Fruit fly (Drosophila melanogaster) whole organism, adult: Measurements from ENCODE around the gene Boh2.

Experiments
- CG11617 ChIP-seq: fragments of 200-800 bp; sonication (Bioruptor generic); optimal IDR thresholded peaks from 2 replicates; lab custom pipeline; 2017; ENCODE audit warnings: mild to moderate bottlenecking, missing biosample characterization, missing genetic modification reagents, missing genetic modification characterization
- CG12768 ChIP-seq: fragments of 200-800 bp; sonication (Bioruptor generic); optimal IDR thresholded peaks from 2 replicates; lab custom pipeline; 2017; ENCODE audit warnings: missing biosample characterization, missing genetic modification characterization, mild to moderate bottlenecking, moderate library complexity, missing genetic modification reagents
- CG14711 ChIP-seq: fragments of 200-800 bp; sonication (Bioruptor generic); optimal IDR thresholded peaks from 2 replicates; lab custom pipeline; 2018; ENCODE audit warnings: missing biosample characterization, mild to moderate bottlenecking, missing genetic modification characterization, moderate library complexity
- CG1620 ChIP-seq: fragments of 200-800 bp; sonication (Bioruptor generic); optimal IDR thresholded peaks from 2 replicates; lab custom pipeline; 2016; ENCODE audit warnings: missing biosample characterization, missing genetic modification characterization
- CG33017 ChIP-seq: fragments of 200-800 bp; sonication (Bioruptor generic); optimal IDR thresholded peaks from 2 replicates; lab custom pipeline; 2018; ENCODE audit warnings: missing biosample characterization, mild to moderate bottlenecking, missing genetic modification characterization, moderate library complexity
- CG5204 ChIP-seq: fragments of 200-800 bp; sonication (Bioruptor generic); optimal IDR thresholded peaks from 2 replicates; lab custom pipeline; 2016; ENCODE audit warnings: missing biosample characterization, missing genetic modification characterization
- CG7045 ChIP-seq: fragments of 200-800 bp; sonication (Bioruptor generic); optimal IDR thresholded peaks from 2 replicates; lab custom pipeline; 2017; ENCODE audit warnings: missing biosample characterization, mild to moderate bottlenecking, missing genetic modification characterization
- CG7101 ChIP-seq: fragments of 200-800 bp; sonication (Bioruptor generic); optimal IDR thresholded peaks from 2 replicates; lab custom pipeline; 2018; ENCODE audit warnings: missing biosample characterization, mild to moderate bottlenecking, missing genetic modification characterization, moderate library complexity
- Clk ChIP-seq: fragments of 200-800 bp; sonication (Bioruptor generic); optimal IDR thresholded peaks from 2 replicates; lab custom pipeline; 2017; ENCODE audit warnings: missing biosample characterization, missing genetic modification characterization
- Crg-1 ChIP-seq: fragments of 200-800 bp; sonication (Bioruptor generic); optimal IDR thresholded peaks from 2 replicates; lab custom pipeline; 2016; ENCODE audit warnings: missing biosample characterization, missing genetic modification characterization
- Hr96 ChIP-seq: fragments of 200-800 bp; sonication (Bioruptor generic); optimal IDR thresholded peaks from 2 replicates; lab custom pipeline; 2016; ENCODE audit warnings: missing biosample characterization, missing genetic modification characterization
- Mnt ChIP-seq: fragments of 200-800 bp; sonication (Bioruptor generic); optimal IDR thresholded peaks from 2 replicates; lab custom pipeline; 2016; ENCODE audit warnings: missing biosample characterization, mild to moderate bottlenecking, missing genetic modification characterization
- bab1 ChIP-seq: fragments of 200-800 bp; sonication (Bioruptor generic); optimal IDR thresholded peaks from 3 replicates; lab custom pipeline; 2019; ENCODE audit warnings: missing biosample characterization, mild to moderate bottlenecking, missing genetic modification characterization, moderate library complexity
- cic ChIP-seq: fragments of 200-800 bp; sonication (Bioruptor generic); optimal IDR thresholded peaks from 2 replicates; lab custom pipeline; 2017; ENCODE audit warnings: missing biosample characterization, mild to moderate bottlenecking, missing genetic modification characterization, moderate library complexity
- cnc ChIP-seq, 2 experiments: fragments of >200 bp; optimal IDR thresholded peaks; 2 replicates each; lab custom pipeline; 2017
- kay ChIP-seq: fragments of 200-800 bp; sonication (Bioruptor generic); peaks from one replicate; lab custom pipeline; 2016; ENCODE audit warnings: missing biosample characterization, missing genetic modification characterization, borderline replicate concordance
- ovo ChIP-seq: fragments of 200-800 bp; sonication (Bioruptor generic); optimal IDR thresholded peaks from 2 replicates; lab custom pipeline; 2016; ENCODE audit warnings: missing biosample characterization, missing genetic modification characterization
- pad ChIP-seq: fragments of 200-800 bp; sonication (Bioruptor generic); optimal IDR thresholded peaks from 3 replicates; lab custom pipeline; 2017; ENCODE audit warnings: missing biosample characterization, missing genetic modification characterization, mild to moderate bottlenecking, moderate library complexity, missing genetic modification reagents
- tj ChIP-seq: fragments of 200-800 bp; sonication (Bioruptor generic); optimal IDR thresholded peaks from 3 replicates; lab custom pipeline; 2017; ENCODE audit warnings: missing biosample characterization, mild to moderate bottlenecking, missing genetic modification characterization, moderate library complexity
- toe ChIP-seq: fragments of 200-800 bp; sonication (Bioruptor generic); optimal IDR thresholded peaks from 2 replicates; lab custom pipeline; 2016; ENCODE audit warnings: missing biosample characterization, missing genetic modification characterization

Gene Boh2

DNA sequence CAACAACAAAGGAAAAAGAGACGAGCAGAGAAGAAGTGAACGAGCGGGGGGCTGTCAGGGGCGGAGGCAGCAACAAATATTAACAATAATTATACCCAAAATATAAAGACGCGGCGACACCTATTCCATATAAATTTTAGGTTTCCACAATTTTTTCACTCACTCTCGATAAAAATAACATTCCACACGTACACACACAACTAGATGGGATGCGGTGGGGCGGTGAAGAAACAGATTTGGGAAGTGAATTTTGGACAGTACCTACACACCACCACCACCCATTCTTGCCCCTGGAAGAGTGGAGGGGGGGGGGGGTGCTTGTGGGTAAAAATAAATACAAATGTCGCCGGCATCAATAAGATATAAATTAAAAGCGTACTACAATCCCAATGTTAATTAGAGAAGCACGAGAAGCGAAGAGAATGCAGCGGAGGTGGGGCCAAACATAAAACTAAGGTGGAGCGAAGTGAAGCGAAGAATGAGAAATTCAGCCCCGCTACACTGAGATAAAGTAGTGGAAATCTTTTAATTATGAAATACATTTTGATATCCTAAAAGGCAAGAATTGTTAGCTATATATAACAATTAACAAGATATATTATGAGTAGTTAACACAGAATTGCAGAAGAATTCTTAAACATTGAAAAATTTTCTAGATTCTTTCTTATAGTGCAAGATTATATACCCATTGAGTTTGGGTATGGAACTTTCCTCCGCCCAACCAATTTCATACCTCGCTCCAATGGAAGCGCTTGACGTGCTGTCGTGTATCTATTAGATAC is 29.9 kb downstream of the Boh2 start:
- TF ChIP-seq toe (GFP tag; lab: Kevin White, UChicago) (no peak), kay (GFP tag; lab: Kevin White, UChicago) (peak; percentile 1), CG7101 (tag; lab: Kevin White, UChicago) (no peak), tj (no peak)

DNA sequence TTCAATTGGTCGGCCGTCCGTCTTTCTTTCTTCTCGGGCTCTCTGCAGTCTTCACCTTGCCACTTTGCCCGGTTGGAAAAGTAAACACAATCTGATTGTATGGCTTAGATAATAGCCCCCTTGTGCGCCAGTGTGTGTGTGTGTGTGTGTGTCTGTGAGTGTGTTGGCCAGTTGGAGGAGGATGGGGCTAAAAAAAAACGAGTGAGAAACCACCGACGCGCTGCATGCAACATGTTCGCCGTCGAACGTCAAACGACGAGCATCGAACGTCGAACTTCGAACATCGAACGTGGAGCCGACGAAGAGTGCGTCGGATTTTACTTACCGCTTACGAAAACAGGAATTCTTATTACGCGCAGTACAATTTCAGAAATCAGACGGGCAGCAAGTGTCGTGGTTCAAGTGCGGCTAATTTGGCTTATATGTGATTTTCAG is 31.5 kb downstream of the Boh2 start, which contains the start of gene ab:
TSS of gene ab (plus strand) at position 355 of the 435 bp plus-strand sequence.
- no peak for TF ChIP-seq Mnt (GFP tag; lab: Kevin White, UChicago)
- TF ChIP-seq CG7101 (tag; lab: Kevin White, UChicago): no peak
- no peak for TF ChIP-seq CG12768 (GFP tag; lab: Kevin White, UChicago)
- no peak for TF ChIP-seq CG5204 (GFP tag; lab: Kevin White, UChicago)
- TF ChIP-seq cnc (optimal IDR thresholded peaks at IDR 0.05; lab: Kevin White, UChicago): no peak
- TF ChIP-seq toe (GFP tag; lab: Kevin White, UChicago): no peak
- no peak for TF ChIP-seq bab1 (GFP tag; lab: Kevin White, UChicago)
- no peak for TF ChIP-seq cic
- TF ChIP-seq Clk (GFP tag; lab: Kevin White, UChicago): no peak
- TF ChIP-seq CG14711 (tag; lab: Kevin White, UChicago): no peak
- no peak for TF ChIP-seq Crg-1
- TF ChIP-seq pad: no peak
- TF ChIP-seq CG33017 (tag; lab: Kevin White, UChicago): no peak
- no peak for TF ChIP-seq CG7045 (GFP tag; lab: Kevin White, UChicago)
- no peak for TF ChIP-seq Hr96
- TF ChIP-seq CG1620 (GFP tag; lab: Kevin White, UChicago): no peak
- no peak for TF ChIP-seq ovo (GFP tag; lab: Kevin White, UChicago)
- no peak for TF ChIP-seq kay (GFP tag; lab: Kevin White, UChicago)
- no peak for TF ChIP-seq CG11617 (GFP tag; lab: Kevin White, UChicago)
- no peak for TF ChIP-seq tj

DNA sequence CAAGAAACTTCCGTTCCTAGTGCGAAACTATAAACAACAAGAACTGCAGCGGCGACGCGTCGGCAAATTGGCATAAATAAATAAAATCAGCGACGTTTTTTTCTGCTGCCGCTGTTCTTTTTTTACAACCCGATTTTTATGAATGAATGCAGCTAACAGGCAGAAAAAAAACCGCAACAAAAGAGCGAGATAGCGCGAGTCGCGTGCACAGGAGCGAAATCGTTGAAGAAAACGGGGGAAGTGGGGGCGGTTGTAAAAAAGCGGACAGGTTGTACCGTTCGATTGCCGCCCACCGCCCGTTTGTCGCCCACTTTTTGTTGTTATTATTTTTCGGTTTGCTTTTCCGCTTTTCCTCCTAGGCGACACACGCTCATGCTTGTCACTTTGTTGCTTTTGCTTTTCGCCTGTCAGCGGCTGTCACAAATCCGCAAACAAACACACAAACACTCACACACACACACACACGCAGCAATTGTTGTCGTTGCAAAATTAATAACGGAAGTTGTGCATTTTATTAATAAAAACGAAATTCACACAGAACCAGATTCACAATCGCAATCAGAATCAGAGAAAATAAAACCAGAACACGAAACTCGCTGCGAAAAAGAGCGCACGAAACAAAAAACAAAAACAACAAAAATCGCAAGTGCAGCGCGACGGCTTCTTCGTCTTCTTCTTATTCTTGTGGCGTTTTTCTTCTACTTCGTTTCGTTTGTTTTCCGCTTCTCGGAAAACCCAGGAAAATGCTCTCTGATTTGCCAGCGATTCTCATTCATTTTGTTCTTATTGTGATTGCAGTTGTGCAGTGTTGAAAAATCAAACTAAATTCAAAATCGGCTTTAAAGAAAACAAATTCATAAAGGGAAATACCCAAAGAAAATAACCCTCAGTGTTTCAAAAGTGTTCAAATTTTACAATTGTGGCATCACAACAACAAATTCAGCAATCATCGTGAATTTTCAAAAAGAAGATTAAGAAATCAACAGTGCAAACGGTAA is 32.4 kb downstream of the Boh2 start:
- no peak for TF ChIP-seq Crg-1
- TF ChIP-seq tj: peak; percentile 69

DNA sequence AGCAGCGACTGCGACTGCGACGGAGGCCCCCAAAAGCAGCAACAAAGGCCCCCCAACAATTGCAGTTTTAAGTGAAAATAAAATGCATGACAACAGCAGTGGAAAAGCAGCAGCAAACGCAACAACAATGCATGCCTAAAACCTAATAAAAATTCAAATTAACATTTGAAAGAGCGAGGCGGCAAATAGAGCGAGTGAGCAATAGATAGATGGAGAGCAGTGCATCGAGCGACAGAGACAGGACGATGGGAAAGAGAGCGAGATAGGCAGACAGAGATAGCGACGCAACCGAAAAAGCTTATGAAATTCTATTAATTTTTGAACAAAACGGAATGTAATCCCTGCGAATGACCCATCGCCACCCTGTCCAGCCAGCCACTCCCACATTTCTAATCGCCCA is 40.1 kb downstream of the Boh2 start:
- no peak for TF ChIP-seq cic
- no peak for TF ChIP-seq ovo (GFP tag; lab: Kevin White, UChicago)
- no peak for TF ChIP-seq CG14711 (tag; lab: Kevin White, UChicago)
- TF ChIP-seq bab1 (GFP tag; lab: Kevin White, UChicago): no peak
- no peak for TF ChIP-seq CG7045 (GFP tag; lab: Kevin White, UChicago)
- no peak for TF ChIP-seq Crg-1
- no peak for TF ChIP-seq toe (GFP tag; lab: Kevin White, UChicago)
- TF ChIP-seq CG7101 (tag; lab: Kevin White, UChicago): no peak
- TF ChIP-seq CG12768 (GFP tag; lab: Kevin White, UChicago): no peak
- TF ChIP-seq cnc (optimal IDR thresholded peaks at IDR 0.05; lab: Kevin White, UChicago): no peak
- no peak for TF ChIP-seq Hr96
- TF ChIP-seq kay (GFP tag; lab: Kevin White, UChicago): no peak
- no peak for TF ChIP-seq CG11617 (GFP tag; lab: Kevin White, UChicago)
- no peak for TF ChIP-seq Clk (GFP tag; lab: Kevin White, UChicago)
- no peak for TF ChIP-seq CG33017 (tag; lab: Kevin White, UChicago)
- TF ChIP-seq CG5204 (GFP tag; lab: Kevin White, UChicago): no peak
- TF ChIP-seq pad: no peak
- TF ChIP-seq Mnt (GFP tag; lab: Kevin White, UChicago): no peak

DNA sequence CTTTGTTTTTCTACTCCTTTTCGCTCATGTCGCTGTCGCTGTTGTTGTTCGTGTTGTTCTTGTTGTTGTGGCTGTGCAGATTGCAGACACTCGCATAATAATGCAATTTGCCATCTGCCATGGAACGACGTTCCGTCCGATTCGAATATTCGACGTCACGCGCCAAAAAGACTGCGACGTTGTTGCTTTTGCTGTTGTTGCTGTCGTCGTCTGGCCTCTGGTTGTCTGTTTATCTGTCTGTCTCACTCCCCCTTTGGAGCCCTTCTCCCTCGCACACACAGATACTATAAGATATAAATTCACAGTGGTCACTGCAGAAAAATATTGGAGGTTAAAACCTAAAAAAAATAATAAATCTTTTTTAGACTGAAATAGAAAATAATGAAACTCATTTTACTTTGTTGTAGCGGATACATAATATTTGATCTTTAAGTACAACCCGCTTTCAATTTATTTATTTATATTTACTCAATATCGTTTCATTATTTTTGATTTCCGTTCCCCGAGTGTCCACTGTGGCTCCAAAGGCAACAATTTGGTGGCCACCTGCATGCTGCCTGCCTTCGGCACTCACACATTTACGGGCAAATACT is 40.7 kb downstream of the Boh2 start:
- TF ChIP-seq CG33017 (tag; lab: Kevin White, UChicago) (peak; percentile 7), CG1620 (GFP tag; lab: Kevin White, UChicago) (no peak), CG12768 (GFP tag; lab: Kevin White, UChicago) (peak; percentile 17), CG11617 (GFP tag; lab: Kevin White, UChicago) (peak; percentile 19), kay (GFP tag; lab: Kevin White, UChicago) (no peak), CG14711 (tag; lab: Kevin White, UChicago) (peak; percentile 21), ovo (GFP tag; lab: Kevin White, UChicago) (no peak), toe (GFP tag; lab: Kevin White, UChicago) (peak; percentile 58), Crg-1 (no peak), bab1 (GFP tag; lab: Kevin White, UChicago) (no peak), Hr96 (peak; percentile 4), tj (peak; percentile 68), CG7101 (tag; lab: Kevin White, UChicago) (peak; percentile 57), Mnt (GFP tag; lab: Kevin White, UChicago) (no peak), CG5204 (GFP tag; lab: Kevin White, UChicago) (peak; percentile 31), Clk (GFP tag; lab: Kevin White, UChicago) (peak; percentile 35), cnc (optimal IDR thresholded peaks at IDR 0.05; lab: Kevin White, UChicago) (no peak), CG7045 (GFP tag; lab: Kevin White, UChicago) (peak; percentile 69), cic (no peak), pad (no peak)
